Fruit fly (Drosophila melanogaster): Measurements from ENCODE around the gene RpS3.

The RpS3 gene

dm6 chr3R:23398979-23399378 lies 40.4 kb downstream of the RpS3 start:
- no peak for TF ChIP-seq CG17806 (tag; optimal IDR thresholded peaks at IDR 0.05)
- peak; percentile 72; the same call in 2 of the 3 replicates for TF ChIP-seq CG4496 (GFP tag; IDR thresholded peaks at IDR 0.05)
- no peak for TF ChIP-seq Pif1A (GFP tag; optimal IDR thresholded peaks at IDR 0.05)
- TF ChIP-seq EcR (GFP tag; optimal IDR thresholded peaks at IDR 0.05), result no peak
- TF ChIP-seq CG12605 (GFP tag; IDR thresholded peaks at IDR 0.05), result peak; percentile 24; the same call in 1 of the 2 replicates
- no peak for TF ChIP-seq D1 (tag; optimal IDR thresholded peaks at IDR 0.05)
- TF ChIP-seq Snoo (tag; optimal IDR thresholded peaks at IDR 0.05), result no peak
- no peak for TF ChIP-seq CG8159 (tag; optimal IDR thresholded peaks at IDR 0.05)
- no peak for TF ChIP-seq Pif1B (GFP tag; optimal IDR thresholded peaks at IDR 0.05)
- peak; percentile 77 for TF ChIP-seq fd96Ca (GFP tag; IDR thresholded peaks at IDR 0.05)
- TF ChIP-seq CG15710 (tag; optimal IDR thresholded peaks at IDR 0.05), result no peak
- TF ChIP-seq CG14655 (GFP tag; optimal IDR thresholded peaks at IDR 0.05), result no peak
- TF ChIP-seq CG34367 (tag; optimal IDR thresholded peaks at IDR 0.05), result no peak
- TF ChIP-seq CG13204 (GFP tag; optimal IDR thresholded peaks at IDR 0.05), result no peak
- TF ChIP-seq CG9948 (tag; optimal IDR thresholded peaks at IDR 0.05), result no peak
- peak; percentile 37; the same call in 1 of the 2 replicates for TF ChIP-seq CG10348 (GFP tag; IDR thresholded peaks at IDR 0.05)
- peak; percentile 72 for TF ChIP-seq CG32121 (GFP tag; IDR thresholded peaks at IDR 0.05)
- TF ChIP-seq rn (GFP tag; IDR thresholded peaks at IDR 0.05), result 0 out of 2 replicates have a peak, but pooled peaks have one; percentile 19
- TF ChIP-seq gl (tag; optimal IDR thresholded peaks at IDR 0.05), result no peak
- peak; percentile 35; the same call in 1 of the 2 replicates for TF ChIP-seq Ets98B (GFP tag; IDR thresholded peaks at IDR 0.05)
- TF ChIP-seq CG8301 (tag; optimal IDR thresholded peaks at IDR 0.05), result no peak

- no peak for TF ChIP-seq CG10348 (GFP tag; IDR thresholded peaks at IDR 0.05)
- TF ChIP-seq CG14655 (GFP tag; optimal IDR thresholded peaks at IDR 0.05), result peak; percentile 7
- no peak for TF ChIP-seq CG17806 (tag; optimal IDR thresholded peaks at IDR 0.05)
- no peak for TF ChIP-seq CG15710 (tag; optimal IDR thresholded peaks at IDR 0.05)
- TF ChIP-seq CG32121 (GFP tag; IDR thresholded peaks at IDR 0.05), result peak; percentile 36; the same call in 1 of the 2 replicates
- no peak for TF ChIP-seq D1 (tag; optimal IDR thresholded peaks at IDR 0.05)
- no peak for TF ChIP-seq Pif1B (GFP tag; optimal IDR thresholded peaks at IDR 0.05)
- no peak for TF ChIP-seq CG8159 (tag; optimal IDR thresholded peaks at IDR 0.05)
- no peak for TF ChIP-seq fd96Ca (GFP tag; IDR thresholded peaks at IDR 0.05)
- TF ChIP-seq EcR (GFP tag; optimal IDR thresholded peaks at IDR 0.05), result no peak
- no peak for TF ChIP-seq CG13204 (GFP tag; optimal IDR thresholded peaks at IDR 0.05)
- TF ChIP-seq CG8301 (tag; optimal IDR thresholded peaks at IDR 0.05), result peak; percentile 3
- no peak for TF ChIP-seq CG12605 (GFP tag; IDR thresholded peaks at IDR 0.05)
- TF ChIP-seq gl (tag; optimal IDR thresholded peaks at IDR 0.05), result no peak
- no peak for TF ChIP-seq Pif1A (GFP tag; optimal IDR thresholded peaks at IDR 0.05)
- TF ChIP-seq CG4496 (GFP tag; IDR thresholded peaks at IDR 0.05), result 0 out of 3 replicates have a peak, but pooled peaks have one; percentile 13
- no peak for TF ChIP-seq Snoo (tag; optimal IDR thresholded peaks at IDR 0.05)
- TF ChIP-seq CG9948 (tag; optimal IDR thresholded peaks at IDR 0.05), result no peak
- TF ChIP-seq CG34367 (tag; optimal IDR thresholded peaks at IDR 0.05), result no peak
- TF ChIP-seq Ets98B (GFP tag; IDR thresholded peaks at IDR 0.05), result peak; percentile 53
- TF ChIP-seq rn (GFP tag; IDR thresholded peaks at IDR 0.05), result no peak
Observed at dm6 chr3R:23399679-23400078, 41.1 kb downstream of the RpS3 start.

dm6 chr3R:23401519-23401918 lies 42.9 kb downstream of the RpS3 start:
- TF ChIP-seq gl (tag; optimal IDR thresholded peaks at IDR 0.05) (no peak), Pif1B (GFP tag; optimal IDR thresholded peaks at IDR 0.05) (peak; percentile 13)

- TF ChIP-seq Pif1A (GFP tag; optimal IDR thresholded peaks at IDR 0.05) (no peak), CG13204 (GFP tag; optimal IDR thresholded peaks at IDR 0.05) (no peak), CG10348 (GFP tag; IDR thresholded peaks at IDR 0.05) (no peak), CG12605 (GFP tag; IDR thresholded peaks at IDR 0.05) (no peak), Ets98B (GFP tag; IDR thresholded peaks at IDR 0.05) (no peak), gl (tag; optimal IDR thresholded peaks at IDR 0.05) (no peak), EcR (GFP tag; optimal IDR thresholded peaks at IDR 0.05) (no peak), CG9948 (tag; optimal IDR thresholded peaks at IDR 0.05) (no peak), CG34367 (tag; optimal IDR thresholded peaks at IDR 0.05) (no peak), CG32121 (GFP tag; IDR thresholded peaks at IDR 0.05) (no peak), CG8159 (tag; optimal IDR thresholded peaks at IDR 0.05) (no peak), CG8301 (tag; optimal IDR thresholded peaks at IDR 0.05) (no peak), Snoo (tag; optimal IDR thresholded peaks at IDR 0.05) (no peak), fd96Ca (GFP tag; IDR thresholded peaks at IDR 0.05) (no peak), D1 (tag; optimal IDR thresholded peaks at IDR 0.05) (no peak), CG4496 (GFP tag; IDR thresholded peaks at IDR 0.05) (no peak), CG14655 (GFP tag; optimal IDR thresholded peaks at IDR 0.05) (no peak), rn (GFP tag; IDR thresholded peaks at IDR 0.05) (no peak)
Observed at dm6 chr3R:23402508-23402907, 43.9 kb downstream of the RpS3 start, which contains the start of gene Ir94d. TSS of gene Ir94d (plus strand) at chr3R:23402808.

- no peak for TF ChIP-seq CG34367 (tag; optimal IDR thresholded peaks at IDR 0.05)
- no peak for TF ChIP-seq D1 (tag; optimal IDR thresholded peaks at IDR 0.05)
- no peak for TF ChIP-seq CG15710 (tag; optimal IDR thresholded peaks at IDR 0.05)
- TF ChIP-seq CG9948 (tag; optimal IDR thresholded peaks at IDR 0.05), result no peak
- TF ChIP-seq Snoo (tag; optimal IDR thresholded peaks at IDR 0.05), result no peak
- TF ChIP-seq fd96Ca (GFP tag; IDR thresholded peaks at IDR 0.05), result no peak
- no peak for TF ChIP-seq CG17806 (tag; optimal IDR thresholded peaks at IDR 0.05)
- TF ChIP-seq CG4496 (GFP tag; IDR thresholded peaks at IDR 0.05), result no peak
- TF ChIP-seq CG12605 (GFP tag; IDR thresholded peaks at IDR 0.05), result no peak
- TF ChIP-seq Pif1A (GFP tag; optimal IDR thresholded peaks at IDR 0.05), result no peak
- no peak for TF ChIP-seq Pif1B (GFP tag; optimal IDR thresholded peaks at IDR 0.05)
Observed at dm6 chr3R:23403628-23404027, 45.0 kb downstream of the RpS3 start, which contains the start of gene CG17380. TSS of gene CG17380 (minus strand) at chr3R:23403728.

dm6 chr3R:23405209-23405608 lies 46.6 kb downstream of the RpS3 start, which contains the start of gene Ir94e:
TSS of gene Ir94e (plus strand) at chr3R:23405509.
- TF ChIP-seq CG17806 (tag; optimal IDR thresholded peaks at IDR 0.05) (no peak), CG9948 (tag; optimal IDR thresholded peaks at IDR 0.05) (no peak), CG14655 (GFP tag; optimal IDR thresholded peaks at IDR 0.05) (no peak), rn (GFP tag; IDR thresholded peaks at IDR 0.05) (no peak), CG8301 (tag; optimal IDR thresholded peaks at IDR 0.05) (no peak), Pif1A (GFP tag; optimal IDR thresholded peaks at IDR 0.05) (no peak), CG12605 (GFP tag; IDR thresholded peaks at IDR 0.05) (no peak), CG10348 (GFP tag; IDR thresholded peaks at IDR 0.05) (no peak), CG15710 (tag; optimal IDR thresholded peaks at IDR 0.05) (no peak), D1 (tag; optimal IDR thresholded peaks at IDR 0.05) (no peak)

Data from whole organism, pupa.